Fruit fly (Drosophila melanogaster): ENCODE measurements around the gene Or71a.

The Or71a gene

DNA sequence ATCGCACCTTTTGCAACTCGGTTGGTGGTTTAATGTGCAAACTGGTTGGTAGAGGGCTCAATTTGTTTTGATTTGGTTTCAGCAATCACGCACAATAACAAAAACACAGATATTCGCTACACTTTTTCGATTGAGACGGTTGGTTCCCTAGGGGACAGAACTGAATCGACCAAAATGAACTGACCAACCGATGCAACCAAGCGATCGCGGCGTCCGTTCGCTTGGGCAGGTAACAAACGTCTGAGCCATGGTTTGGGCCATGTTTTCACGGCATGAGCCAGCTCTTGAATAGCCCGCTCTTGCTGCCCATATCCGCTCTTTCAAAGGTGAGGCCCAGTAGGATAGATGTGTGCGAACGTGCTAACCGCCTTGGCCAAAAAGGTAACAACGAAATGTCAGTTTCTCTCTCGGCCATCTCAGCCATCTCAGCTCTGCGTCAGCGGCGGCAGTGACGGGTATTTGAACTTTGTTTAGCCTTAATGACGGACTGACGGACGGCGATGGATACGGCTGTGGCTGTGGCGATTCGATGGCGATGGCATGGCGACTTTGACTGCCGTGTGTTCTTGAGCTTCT is 46.9 kb upstream of the Or71a start, which contains the start of gene CG16959 (continued):
- TF ChIP-seq otp (GFP tag; IDR thresholded peaks at IDR 0.05) (peak; percentile 42; the same call in 1 of the 3 replicates), CG18764 (GFP tag; optimal IDR thresholded peaks at IDR 0.05) (no peak), CrebB (tag; optimal IDR thresholded peaks at IDR 0.05) (peak; percentile 22), tgo (GFP tag; IDR thresholded peaks at IDR 0.05) (no peak), pb (GFP tag; optimal IDR thresholded peaks at IDR 0.05) (peak; percentile 11), CG14667 (GFP tag; IDR thresholded peaks at IDR 0.05) (no peak), CG13287 (GFP tag; IDR thresholded peaks at IDR 0.05; ENCODE audit: partially characterized antibody) (peak; percentile 50; the same call in 1 of the 2 replicates), CG6854 (GFP tag; optimal IDR thresholded peaks at IDR 0.05) (no peak), Gug (GFP tag; IDR thresholded peaks at IDR 0.05) (no peak), Scr (GFP tag; IDR thresholded peaks at IDR 0.05; ENCODE audit: partially characterized antibody) (no peak), kni (GFP tag; optimal IDR thresholded peaks at IDR 0.05) (peak; percentile 91), ab (GFP tag; optimal IDR thresholded peaks at IDR 0.05) (no peak), Hr78 (GFP tag; optimal IDR thresholded peaks at IDR 0.05) (peak in 1 of 2 experiments; percentile 64), CG12219 (GFP tag; optimal IDR thresholded peaks at IDR 0.05) (no peak), CG3163 (GFP tag; optimal IDR thresholded peaks at IDR 0.05) (peak; percentile 71), CG7271 (tag; optimal IDR thresholded peaks at IDR 0.05) (no peak), Drgx (GFP tag; IDR thresholded peaks at IDR 0.05) (peak; percentile 21; the same call in 1 of the 2 replicates), Jarid2 (GFP tag; optimal IDR thresholded peaks at IDR 0.05) (peak; percentile 50), Atf6 (GFP tag; IDR thresholded peaks at IDR 0.05) (peak; percentile 43; the same call in 1 of the 2 replicates)

dm6 chr3L:15123736-15124135 is 45.5 kb upstream of the Or71a start:
- TF ChIP-seq chinmo (GFP tag; IDR thresholded peaks at IDR 0.05; ENCODE audit: partially characterized antibody) (0 out of 4 replicates have a peak, but pooled peaks have one; percentile 42), Kr (GFP tag; optimal IDR thresholded peaks at IDR 0.05) (no peak), gsb (GFP tag; IDR thresholded peaks at IDR 0.05) (no peak), knrl (GFP tag; IDR thresholded peaks at IDR 0.05; ENCODE audit: partially characterized antibody) (no peak), CG13287 (GFP tag; IDR thresholded peaks at IDR 0.05; ENCODE audit: partially characterized antibody) (0 out of 2 replicates have a peak, but pooled peaks have one; percentile 6), CG3407 (GFP tag; optimal IDR thresholded peaks at IDR 0.05) (no peak), unpg (GFP tag; optimal IDR thresholded peaks at IDR 0.05) (no peak), Dfd (GFP tag; optimal IDR thresholded peaks at IDR 0.05) (no peak), Mad (GFP tag; optimal IDR thresholded peaks at IDR 0.05) (no peak), CrebB (tag; optimal IDR thresholded peaks at IDR 0.05) (no peak), grau (tag; optimal IDR thresholded peaks at IDR 0.05) (no peak), CG16815 (GFP tag; optimal IDR thresholded peaks at IDR 0.05) (no peak), onecut (GFP tag; IDR thresholded peaks at IDR 0.05) (no peak), CG3838 (GFP tag; optimal IDR thresholded peaks at IDR 0.05) (no peak), CG6175 (GFP tag; IDR thresholded peaks at IDR 0.05) (peak; percentile 82; the same call in 2 of the 3 replicates), Nf-YA (GFP tag; IDR thresholded peaks at IDR 0.05) (no peak), CG4730 (GFP tag; IDR thresholded peaks at IDR 0.05) (no peak), CG2678 (tag; optimal IDR thresholded peaks at IDR 0.05) (no peak), Meics (GFP tag; optimal IDR thresholded peaks at IDR 0.05) (no peak)

- TF ChIP-seq CG13296 (GFP tag; optimal IDR thresholded peaks at IDR 0.05) (no peak), Dip3 (GFP tag; optimal IDR thresholded peaks at IDR 0.05) (no peak)
These were observed 43.0 kb upstream of the Or71a start, which contains the start of gene CG32847 for dm6 chr3L:15121272-15121671. Gene CG32847 (plus strand): TSS chr3L:15121572.
